Fruit fly (Drosophila melanogaster): ENCODE measurements around the gene Pex19.

Gene Pex19

DNA sequence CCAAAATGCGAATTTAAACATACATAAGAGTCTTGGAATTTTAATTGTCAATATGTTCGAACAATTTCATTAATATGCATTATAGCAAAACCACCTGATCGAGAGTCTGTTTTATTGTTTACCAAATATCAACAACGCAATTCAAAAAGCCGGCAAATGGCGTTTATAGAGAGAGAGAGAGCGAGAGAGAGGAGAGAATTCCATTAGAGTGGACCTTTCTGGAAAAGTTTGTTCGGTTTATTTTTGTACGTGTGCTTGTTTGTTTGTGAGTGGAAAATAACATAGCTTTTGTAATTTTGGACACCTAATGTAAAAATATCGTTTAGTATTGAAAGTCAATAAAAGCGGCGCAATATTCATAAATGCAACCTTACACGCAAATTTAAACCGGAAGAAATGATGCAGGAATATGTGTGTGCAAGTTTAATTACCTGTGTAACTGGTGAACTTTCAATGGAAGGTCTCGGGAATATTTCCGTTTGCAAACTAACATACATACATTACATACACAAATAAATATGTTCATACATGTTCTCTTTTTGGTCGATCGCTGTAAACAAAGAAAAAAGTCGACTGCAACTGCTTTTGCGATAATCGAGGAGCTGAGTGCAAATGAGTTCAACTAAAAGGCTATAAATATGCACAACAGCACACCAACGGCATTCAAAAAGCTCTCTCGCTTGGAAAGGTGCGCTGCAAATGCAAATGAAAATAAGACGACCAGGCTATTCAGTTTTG is 46.8 kb upstream of the Pex19 start, which contains the start of gene CG6785 (continued):
- peak; percentile 85 for TF ChIP-seq CG31365 (tag; optimal IDR thresholded peaks at IDR 0.05)
- TF ChIP-seq CG11696 (GFP tag; IDR thresholded peaks at IDR 0.05) = no peak
- TF ChIP-seq trem (tag; optimal IDR thresholded peaks at IDR 0.05) = peak; percentile 37
- no peak for TF ChIP-seq CG2889 (GFP tag; IDR thresholded peaks at IDR 0.05)
- peak; percentile 92 for TF ChIP-seq HHEX (GFP tag; optimal IDR thresholded peaks at IDR 0.05)

DNA sequence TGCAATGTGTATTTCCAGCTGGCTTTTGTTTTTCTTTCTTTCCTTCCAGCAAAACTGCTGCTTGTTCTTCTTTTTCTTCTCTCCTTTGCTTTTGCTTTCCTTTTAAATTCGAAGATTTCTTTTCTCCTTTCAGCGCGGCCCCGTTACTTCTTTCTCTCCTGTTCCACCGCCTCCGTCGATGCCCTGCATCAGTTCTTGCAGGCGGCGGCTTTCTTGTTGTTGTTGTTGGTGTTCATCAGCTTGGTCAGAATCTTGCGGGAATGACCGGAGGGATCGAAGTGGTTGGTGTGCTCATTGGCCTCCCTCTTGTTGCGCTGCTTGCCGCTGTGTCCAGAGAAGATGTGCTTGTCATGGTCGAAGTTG is 46.1 kb upstream of the Pex19 start:
- no peak for TF ChIP-seq Atf-2 (GFP tag; optimal IDR thresholded peaks at IDR 0.05)
- no peak for TF ChIP-seq maf-S (GFP tag; optimal IDR thresholded peaks at IDR 0.05)
- TF ChIP-seq CG7357 (GFP tag; IDR thresholded peaks at IDR 0.05) = no peak
- TF ChIP-seq CG9437 (GFP tag; optimal IDR thresholded peaks at IDR 0.05) = no peak
- TF ChIP-seq Doc3 (GFP tag; IDR thresholded peaks at IDR 0.05; ENCODE audit: partially characterized antibody) = no peak
- TF ChIP-seq dan (GFP tag; IDR thresholded peaks at IDR 0.05) = no peak
- no peak for TF ChIP-seq Dbx (GFP tag; IDR thresholded peaks at IDR 0.05)
- TF ChIP-seq ase (GFP tag; IDR thresholded peaks at IDR 0.05) = no peak
- no peak for TF ChIP-seq cato (GFP tag; optimal IDR thresholded peaks at IDR 0.05; ENCODE audit: borderline replicate concordance)
- TF ChIP-seq CG4360 (GFP tag; IDR thresholded peaks at IDR 0.05) = peak; percentile 65
- no peak for TF ChIP-seq CG34422 (GFP tag; IDR thresholded peaks at IDR 0.05)
- TF ChIP-seq crol (GFP tag; IDR thresholded peaks at IDR 0.05) = 0 out of 2 replicates have a peak, but pooled peaks have one; percentile 39
- TF ChIP-seq eyg (GFP tag; optimal IDR thresholded peaks at IDR 0.05) = no peak
- no peak for TF ChIP-seq CG6654 (GFP tag; optimal IDR thresholded peaks at IDR 0.05)
- TF ChIP-seq Awh (GFP tag; IDR thresholded peaks at IDR 0.05) = no peak
- no peak for TF ChIP-seq grau (tag; optimal IDR thresholded peaks at IDR 0.05)

dm6 chr2L:12045941-12046855 is 45.4 kb upstream of the Pex19 start, which contains the start of gene CG6770:
Gene CG6770, minus strand, starts transcription at chr2L:12046118.
- TF ChIP-seq HmgD (GFP tag; optimal IDR thresholded peaks at IDR 0.05) = no peak
- TF ChIP-seq Ssrp (tag; optimal IDR thresholded peaks at IDR 0.05) = peak; percentile 43
- TF ChIP-seq CG42726 (GFP tag; IDR thresholded peaks at IDR 0.05; ENCODE audit: partially characterized antibody) = peak; percentile 64; the same call in 1 of the 2 replicates
- TF ChIP-seq CG2875 (GFP tag; optimal IDR thresholded peaks at IDR 0.05) = no peak
- peak; percentile 59 for TF ChIP-seq wor (GFP tag; IDR thresholded peaks at IDR 0.05)
- peak; percentile 76 for TF ChIP-seq Jarid2 (GFP tag; optimal IDR thresholded peaks at IDR 0.05)
- peak; percentile 73 for TF ChIP-seq ken (GFP tag; IDR thresholded peaks at IDR 0.05)
- TF ChIP-seq Atf6 (GFP tag; IDR thresholded peaks at IDR 0.05) = peak; percentile 90
- peak; percentile 70 for TF ChIP-seq D19B (GFP tag; optimal IDR thresholded peaks at IDR 0.05)
- peak; percentile 74 for TF ChIP-seq CG6854 (GFP tag; optimal IDR thresholded peaks at IDR 0.05)
- 0 out of 2 replicates have a peak, but pooled peaks have one; percentile 39 for TF ChIP-seq bbx (GFP tag; IDR thresholded peaks at IDR 0.05; ENCODE audit: partially characterized antibody)
- peak; percentile 63 for TF ChIP-seq vfl (GFP tag; optimal IDR thresholded peaks at IDR 0.05)
- TF ChIP-seq repo (GFP tag; optimal IDR thresholded peaks at IDR 0.05) = no peak
- TF ChIP-seq en (GFP tag; optimal IDR thresholded peaks at IDR 0.05) = no peak
- peak; percentile 87 for TF ChIP-seq Dek (tag; optimal IDR thresholded peaks at IDR 0.05)
- no peak for TF ChIP-seq mirr (GFP tag; optimal IDR thresholded peaks at IDR 0.05)
- no peak for TF ChIP-seq ham (GFP tag; IDR thresholded peaks at IDR 0.05)
- peak; percentile 59 for TF ChIP-seq CG13775 (GFP tag; optimal IDR thresholded peaks at IDR 0.05)
- peak; percentile 88 for TF ChIP-seq Hmr (GFP tag; optimal IDR thresholded peaks at IDR 0.05)
- TF ChIP-seq Mad (GFP tag; optimal IDR thresholded peaks at IDR 0.05) = peak; percentile 51
- peak; percentile 83 for TF ChIP-seq NfI (GFP tag; optimal IDR thresholded peaks at IDR 0.05)
- TF ChIP-seq salm (tag; optimal IDR thresholded peaks at IDR 0.05) = peak; percentile 70
- peak; percentile 55 for TF ChIP-seq Nf-YA (GFP tag; IDR thresholded peaks at IDR 0.05)
- TF ChIP-seq mam (GFP tag; optimal IDR thresholded peaks at IDR 0.05) = peak; percentile 45
- TF ChIP-seq zf30C (GFP tag; optimal IDR thresholded peaks at IDR 0.05) = peak; percentile 28

All from whole organism, embryonic.